Worm (Caenorhabditis elegans) whole organism, mixed stage, embryonic: Measurements from ENCODE around the gene madf-8.

ENCODE experiments used
- M03D4.4 ChIP-seq: sonication (generic microtip); optimal IDR thresholded peaks from 2 replicates; lab custom pipeline; 2017; ENCODE audit warnings: mild to moderate bottlenecking, missing genetic modification characterization, missing compliant biosample characterization
- bed-3 ChIP-seq: fragments of 200-800 bp; sonication (Bioruptor generic); optimal IDR thresholded peaks from 3 replicates; lab custom pipeline; 2018; ENCODE audit warnings: mild to moderate bottlenecking, missing genetic modification characterization, moderate library complexity, missing compliant biosample characterization
- blmp-1 ChIP-seq: fragments of 150-350 bp; optimal IDR thresholded peaks from 2 replicates; lab custom pipeline; 2014; ENCODE audit warnings: missing biosample characterization, missing genetic modification characterization
- ceh-39 ChIP-seq: fragments of 150-350 bp; optimal IDR thresholded peaks from 2 replicates; lab custom pipeline; 2014; ENCODE audit warnings: missing biosample characterization, missing genetic modification characterization
- ceh-43 ChIP-seq: fragments of 200-800 bp; sonication (Bioruptor generic); optimal IDR thresholded peaks from 2 replicates; lab custom pipeline; 2018; ENCODE audit warnings: mild to moderate bottlenecking, missing genetic modification characterization, moderate library complexity, missing compliant biosample characterization
- ceh-83 ChIP-seq: fragments of 200-800 bp; sonication (Bioruptor generic); optimal IDR thresholded peaks from 2 replicates; lab custom pipeline; 2018; ENCODE audit warnings: mild to moderate bottlenecking, missing genetic modification characterization, missing compliant biosample characterization
- ces-1 ChIP-seq: fragments of 150-350 bp; optimal IDR thresholded peaks from 2 replicates; lab custom pipeline; 2014; ENCODE audit warnings: missing biosample characterization, missing genetic modification reagents, missing genetic modification characterization
- cnd-1 ChIP-seq: fragments of 200-800 bp; sonication (Bioruptor generic); optimal IDR thresholded peaks from 2 replicates; lab custom pipeline; 2018; ENCODE audit warnings: mild to moderate bottlenecking, missing genetic modification characterization, missing compliant biosample characterization
- drap-1 ChIP-seq: fragments of 200-800 bp; sonication (Bioruptor generic); optimal IDR thresholded peaks from 3 replicates; lab custom pipeline; 2018; ENCODE audit warnings: mild to moderate bottlenecking, missing genetic modification characterization, missing compliant biosample characterization
- elt-1 ChIP-seq: sonication (generic microtip); optimal IDR thresholded peaks from 2 replicates; lab custom pipeline; 2017; ENCODE audit warnings: missing genetic modification characterization, mild to moderate bottlenecking, missing compliant biosample characterization, antibody characterized with exemption, moderate library complexity, borderline replicate concordance; ENCODE audit not compliant: insufficient read depth
- elt-3 ChIP-seq: fragments of 150-350 bp; optimal IDR thresholded peaks from 2 replicates; lab custom pipeline; 2014; ENCODE audit warnings: missing biosample characterization, missing genetic modification characterization
- flh-1 ChIP-seq: fragments of 200-800 bp; sonication (Bioruptor generic); optimal IDR thresholded peaks from 2 replicates; lab custom pipeline; 2018; ENCODE audit warnings: mild to moderate bottlenecking, missing genetic modification characterization, moderate library complexity, missing compliant biosample characterization
- ham-2 ChIP-seq: fragments of 200-800 bp; sonication (Bioruptor generic); optimal IDR thresholded peaks from 2 replicates; lab custom pipeline; 2018; ENCODE audit warnings: mild to moderate bottlenecking, missing genetic modification characterization, missing compliant biosample characterization
- hlh-1 ChIP-seq: fragments of 150-350 bp; optimal IDR thresholded peaks from 2 replicates; lab custom pipeline; 2014; ENCODE audit warnings: missing biosample characterization, missing genetic modification reagents, missing genetic modification characterization
- lin-13 ChIP-seq: fragments of 150-350 bp; optimal IDR thresholded peaks from 2 replicates; lab custom pipeline; 2014; ENCODE audit warnings: missing biosample characterization, missing genetic modification characterization
- lin-32 ChIP-seq: fragments of 200-800 bp; sonication (Bioruptor generic); optimal IDR thresholded peaks from 2 replicates; lab custom pipeline; 2018; ENCODE audit warnings: mild to moderate bottlenecking, missing genetic modification characterization, missing compliant biosample characterization
- lsy-2 ChIP-seq: fragments of 150-350 bp; optimal IDR thresholded peaks from 2 replicates; lab custom pipeline; 2014; ENCODE audit warnings: missing biosample characterization, missing genetic modification characterization
- mab-5 ChIP-seq: fragments of 150-350 bp; optimal IDR thresholded peaks from 2 replicates; lab custom pipeline; 2014; ENCODE audit warnings: missing biosample characterization, missing genetic modification characterization
- mep-1 ChIP-seq: fragments of 150-350 bp; optimal IDR thresholded peaks from 2 replicates; lab custom pipeline; 2017; ENCODE audit warnings: missing biosample characterization, missing genetic modification reagents, missing genetic modification characterization, inconsistent platforms
- mls-2 ChIP-seq: sonication (generic microtip); optimal IDR thresholded peaks from 2 replicates; lab custom pipeline; 2016; ENCODE audit warnings: mild to moderate bottlenecking, missing genetic modification characterization, moderate library complexity, missing compliant biosample characterization
- nhr-12 ChIP-seq: fragments of 150-350 bp; optimal IDR thresholded peaks from 2 replicates; lab custom pipeline; 2014; ENCODE audit warnings: missing biosample characterization, missing genetic modification characterization
- nhr-2 ChIP-seq: fragments of 150-350 bp; optimal IDR thresholded peaks from 2 replicates; lab custom pipeline; 2014; ENCODE audit warnings: missing biosample characterization, missing genetic modification characterization
- nhr-237 ChIP-seq: fragments of 150-350 bp; optimal IDR thresholded peaks from 2 replicates; lab custom pipeline; 2014; ENCODE audit warnings: missing biosample characterization, missing genetic modification characterization
- nhr-28 ChIP-seq: fragments of 150-350 bp; optimal IDR thresholded peaks from 2 replicates; lab custom pipeline; 2014; ENCODE audit warnings: missing biosample characterization, missing genetic modification characterization
- nhr-76 ChIP-seq: sonication (generic microtip); optimal IDR thresholded peaks from 2 replicates; lab custom pipeline; 2017; ENCODE audit warnings: missing biosample characterization, missing genetic modification characterization
- pha-4 ChIP-seq: fragments of 150-350 bp; optimal IDR thresholded peaks from 2 replicates; lab custom pipeline; 2018; ENCODE audit warnings: missing biosample characterization, missing genetic modification reagents, missing genetic modification characterization
- sem-2 ChIP-seq: fragments of 200-800 bp; sonication (Bioruptor generic); optimal IDR thresholded peaks from 2 replicates; lab custom pipeline; 2018; ENCODE audit warnings: mild to moderate bottlenecking, missing genetic modification characterization, missing compliant biosample characterization
- snpc-4 ChIP-seq: fragments of 150-350 bp; optimal IDR thresholded peaks from 2 replicates; lab custom pipeline; 2014; ENCODE audit warnings: missing biosample characterization, missing genetic modification characterization
- sptf-1 ChIP-seq: sonication (generic microtip); optimal IDR thresholded peaks from 2 replicates; lab custom pipeline; 2017; ENCODE audit warnings: mild to moderate bottlenecking, missing genetic modification characterization, moderate library complexity, missing compliant biosample characterization
- tbx-8 ChIP-seq: fragments of 200-800 bp; sonication (Bioruptor generic); optimal IDR thresholded peaks from 2 replicates; lab custom pipeline; 2018; ENCODE audit warnings: mild to moderate bottlenecking, missing genetic modification characterization, moderate library complexity, missing compliant biosample characterization
- unc-120 ChIP-seq: sonication (generic microtip); optimal IDR thresholded peaks from 2 replicates; lab custom pipeline; 2017; ENCODE audit warnings: missing genetic modification characterization, missing compliant biosample characterization; ENCODE audit not compliant: poor library complexity, severe bottlenecking
- unc-39 ChIP-seq: fragments of 150-350 bp; optimal IDR thresholded peaks from 2 replicates; lab custom pipeline; 2014; ENCODE audit warnings: missing biosample characterization, missing genetic modification characterization
- unc-62 ChIP-seq: fragments of 150-350 bp; optimal IDR thresholded peaks from 2 replicates; lab custom pipeline; 2014; ENCODE audit warnings: missing biosample characterization, missing genetic modification reagents, missing genetic modification characterization
- zip-8 ChIP-seq: fragments of 150-350 bp; optimal IDR thresholded peaks from 2 replicates; lab custom pipeline; 2014; ENCODE audit warnings: missing biosample characterization, missing genetic modification characterization
- ztf-11 ChIP-seq: fragments of 150-350 bp; optimal IDR thresholded peaks from 2 replicates; lab custom pipeline; 2014; ENCODE audit warnings: missing biosample characterization, missing genetic modification characterization

madf-8 gene

DNA sequence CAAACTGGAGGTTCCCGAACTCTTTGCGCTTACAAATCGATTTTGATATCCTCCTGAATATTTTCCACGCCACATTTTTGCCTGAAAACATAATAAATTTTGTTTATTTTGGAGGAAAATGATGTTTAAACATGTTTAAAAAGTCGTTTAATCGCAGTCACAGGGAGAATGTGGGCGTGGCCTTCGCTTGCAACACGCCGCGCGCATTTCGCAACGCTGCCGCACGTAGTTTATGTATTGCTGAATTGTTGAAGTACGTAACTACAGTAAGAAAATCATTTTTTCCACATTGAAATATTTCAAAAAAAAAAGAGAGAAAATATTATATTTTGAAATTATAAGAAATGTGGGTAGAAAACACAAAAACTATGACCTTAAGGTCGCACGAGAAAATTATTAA is 13.6 kb upstream of the madf-8 start, which contains the start of gene C46F11.4:
Gene C46F11.4 (minus strand): TSS at position 81 of the 400 bp plus-strand sequence.
- TF ChIP-seq nhr-2 (tag; lab: Kevin White, UChicago) (peak; percentile 14), nhr-237 (tag; lab: Kevin White, UChicago) (peak; percentile 52), bed-3 (GFP tag; lab: Kevin White, UChicago) (peak; percentile 74), hlh-1 (tag; lab: Kevin White, UChicago) (peak; percentile 84), ceh-39 (tag; lab: Kevin White, UChicago) (peak; percentile 9), snpc-4 (tag; lab: Kevin White, UChicago) (no peak), nhr-12 (tag; lab: Kevin White, UChicago) (peak; percentile 88), ceh-83 (GFP tag; lab: Kevin White, UChicago) (peak; percentile 86), lsy-2 (tag; lab: Kevin White, UChicago) (peak; percentile 73), sptf-1 (tag; lab: Kevin White, UChicago) (peak; percentile 95), drap-1 (GFP tag; lab: Kevin White, UChicago) (peak; percentile 89), M03D4.4 (tag; lab: Kevin White, UChicago) (peak; percentile 93), unc-120 (tag; lab: Kevin White, UChicago) (peak; percentile 84), ham-2 (GFP tag; lab: Kevin White, UChicago) (peak; percentile 56), pha-4 (tag; lab: Kevin White, UChicago) (peak; percentile 69), ces-1 (peak; percentile 25), cnd-1 (tag; lab: Kevin White, UChicago) (peak; percentile 89), unc-39 (tag; lab: Kevin White, UChicago) (peak; percentile 77), lin-32 (GFP tag; lab: Kevin White, UChicago) (peak; percentile 77), lin-13 (peak; percentile 73), mls-2 (tag; lab: Kevin White, UChicago) (peak; percentile 93), mab-5 (tag; lab: Kevin White, UChicago) (no peak), blmp-1 (peak; percentile 61), tbx-8 (GFP tag; lab: Kevin White, UChicago) (peak; percentile 79), elt-3 (tag; lab: Kevin White, UChicago) (no peak), mep-1 (peak; percentile 80), unc-62 (GFP tag; lab: Kevin White, UChicago) (peak; percentile 29), zip-8 (tag; lab: Kevin White, UChicago) (no peak), elt-1 (tag; lab: Kevin White, UChicago) (no peak), sem-2 (GFP tag; lab: Kevin White, UChicago) (peak; percentile 79), ceh-43 (peak; percentile 89), flh-1 (peak; percentile 61), ztf-11 (peak; percentile 91), nhr-28 (tag; lab: Kevin White, UChicago) (peak; percentile 1), nhr-76 (tag; lab: Kevin White, UChicago) (peak; percentile 90)
- TF ChIP-seq, all 35 proteins: peak for 30

DNA sequence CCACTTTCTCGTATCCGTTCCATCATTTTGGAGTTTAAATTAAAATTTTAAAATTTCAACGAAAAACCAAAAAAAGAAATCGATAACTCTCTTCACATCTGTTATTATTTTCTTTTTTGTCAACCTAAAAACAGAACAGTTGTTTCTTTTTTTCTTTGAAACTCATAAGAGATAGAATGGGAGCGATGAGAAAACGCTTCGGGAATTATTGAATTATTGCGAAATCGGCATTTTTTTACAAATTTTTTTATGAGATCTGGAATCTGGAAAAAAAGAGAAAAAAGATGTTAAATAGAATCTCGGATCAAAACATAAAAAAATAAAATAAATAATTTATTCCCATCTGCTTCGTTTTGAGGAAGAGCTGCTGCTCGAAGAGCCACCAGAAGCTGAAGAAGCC is 6.8 kb upstream of the madf-8 start, which contains the start of gene C46F11.5:
Gene C46F11.5 (minus strand): TSS at position 128 of the 400 bp plus-strand sequence.
- TF ChIP-seq mab-5 (tag; lab: Kevin White, UChicago), result no peak
- no peak for TF ChIP-seq hlh-1 (tag; lab: Kevin White, UChicago)
- no peak for TF ChIP-seq drap-1 (GFP tag; lab: Kevin White, UChicago)
- no peak for TF ChIP-seq nhr-12 (tag; lab: Kevin White, UChicago)
- no peak for TF ChIP-seq unc-62 (GFP tag; lab: Kevin White, UChicago)
- TF ChIP-seq unc-120 (tag; lab: Kevin White, UChicago), result no peak
- no peak for TF ChIP-seq ceh-83 (GFP tag; lab: Kevin White, UChicago)
- no peak for TF ChIP-seq snpc-4 (tag; lab: Kevin White, UChicago)

DNA sequence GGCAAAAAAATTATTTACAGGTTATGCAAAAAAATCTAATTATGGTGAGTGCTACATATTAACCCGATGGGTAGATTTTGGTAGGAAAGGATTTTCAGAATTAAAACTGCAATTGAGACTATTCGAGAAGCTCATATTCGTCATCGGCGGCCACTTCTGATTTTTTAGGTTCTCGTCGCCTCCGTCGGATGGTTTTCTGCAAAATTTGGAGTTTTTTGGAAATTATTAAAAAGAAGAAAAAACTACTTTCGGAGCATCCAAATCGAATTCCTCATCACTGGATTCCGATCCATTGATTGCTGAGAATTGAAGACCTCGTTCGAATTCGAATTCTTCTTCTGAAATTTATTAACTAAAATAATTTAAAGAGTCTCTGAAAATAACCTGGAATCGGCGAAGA is 2.3 kb upstream of the madf-8 start:
- TF ChIP-seq blmp-1, result no peak
- no peak for TF ChIP-seq flh-1
- TF ChIP-seq nhr-237 (tag; lab: Kevin White, UChicago), result no peak
- TF ChIP-seq unc-39 (tag; lab: Kevin White, UChicago), result no peak
- TF ChIP-seq lin-13, result no peak
- no peak for TF ChIP-seq ceh-43
- no peak for TF ChIP-seq ceh-39 (tag; lab: Kevin White, UChicago)
- no peak for TF ChIP-seq elt-3 (tag; lab: Kevin White, UChicago)
- TF ChIP-seq tbx-8 (GFP tag; lab: Kevin White, UChicago), result no peak
- TF ChIP-seq hlh-1 (tag; lab: Kevin White, UChicago), result no peak
- TF ChIP-seq unc-62 (GFP tag; lab: Kevin White, UChicago), result no peak
- no peak for TF ChIP-seq lsy-2 (tag; lab: Kevin White, UChicago)
- no peak for TF ChIP-seq drap-1 (GFP tag; lab: Kevin White, UChicago)
- no peak for TF ChIP-seq mab-5 (tag; lab: Kevin White, UChicago)
- TF ChIP-seq zip-8 (tag; lab: Kevin White, UChicago), result no peak
- no peak for TF ChIP-seq bed-3 (GFP tag; lab: Kevin White, UChicago)
- TF ChIP-seq sem-2 (GFP tag; lab: Kevin White, UChicago), result no peak
- TF ChIP-seq M03D4.4 (tag; lab: Kevin White, UChicago), result no peak
- TF ChIP-seq sptf-1 (tag; lab: Kevin White, UChicago), result no peak
